Fruit fly (Drosophila melanogaster) whole organism, adult: Measurements from ENCODE around the gene CG43245.

ENCODE experiments used
- Clk ChIP-seq: fragments of 200-800 bp; sonication (Bioruptor generic); optimal IDR thresholded peaks from 2 replicates; lab custom pipeline; 2017; ENCODE audit warnings: missing biosample characterization, missing genetic modification characterization
- toe ChIP-seq: fragments of 200-800 bp; sonication (Bioruptor generic); optimal IDR thresholded peaks from 2 replicates; lab custom pipeline; 2016; ENCODE audit warnings: missing biosample characterization, missing genetic modification characterization

DNA sequence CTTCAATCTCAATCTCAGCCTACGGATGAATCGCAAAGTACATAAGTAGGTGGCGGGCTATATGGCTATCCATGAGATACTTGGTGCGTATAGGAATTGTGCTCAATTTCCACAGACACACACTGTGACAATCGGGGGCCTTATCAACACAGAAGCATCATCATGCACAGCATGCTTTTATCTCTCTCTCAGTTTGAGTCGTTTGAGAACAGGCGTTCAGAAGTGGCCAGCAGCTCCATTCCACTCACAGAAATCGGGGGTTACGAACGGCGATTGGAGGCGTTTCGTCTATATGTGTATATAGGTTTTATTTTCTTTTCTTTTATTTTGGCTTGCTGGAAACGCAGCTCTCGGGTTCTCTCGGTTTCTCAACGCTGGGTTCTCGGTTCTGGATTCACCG lies 4.0 kb downstream of the CG43245 start:
- TF ChIP-seq toe (no peak), Clk (GFP tag; lab: Kevin White, UChicago) (no peak)
